Worm (Caenorhabditis elegans): Measurements from ENCODE around the gene zfp-1.

zfp-1 gene

DNA sequence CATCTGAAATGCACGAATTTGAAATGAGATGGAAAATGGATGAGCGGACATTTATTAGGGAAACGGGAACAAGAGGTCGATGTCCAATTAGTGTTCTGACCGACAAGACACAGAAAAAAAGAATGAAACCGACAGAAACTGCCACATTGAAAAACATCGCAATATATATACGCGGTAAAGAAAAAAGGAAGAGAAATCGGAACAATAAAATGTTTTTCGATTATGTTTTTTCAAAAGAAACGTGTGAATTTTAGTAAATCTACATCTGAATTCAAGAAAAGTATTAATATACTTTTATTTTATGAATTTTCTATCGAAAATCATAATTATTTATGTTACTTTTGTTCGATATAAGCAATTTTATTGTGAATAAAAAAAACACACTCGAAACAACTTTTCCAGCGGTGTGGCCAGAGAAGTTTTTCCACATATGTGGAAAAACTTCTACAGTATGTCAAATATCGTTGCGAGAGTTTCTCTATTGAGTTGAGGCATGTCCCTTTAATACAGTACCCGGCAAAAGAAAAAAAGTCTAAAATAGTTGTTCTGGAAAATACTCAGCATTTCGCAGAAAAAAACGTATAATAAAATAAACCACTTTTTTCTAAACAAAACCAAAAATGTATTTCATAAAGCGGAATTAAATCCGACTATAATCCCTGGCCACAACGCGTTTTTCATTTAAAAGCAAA, 39.9 kb downstream of the zfp-1 start, which contains the start of gene F44E2.10:
Gene F44E2.10 (minus strand): TSS at position 51 of the 692 bp plus-strand sequence.
- TF ChIP-seq unc-62 (GFP tag; optimal IDR thresholded peaks at IDR 0.05): no peak

DNA sequence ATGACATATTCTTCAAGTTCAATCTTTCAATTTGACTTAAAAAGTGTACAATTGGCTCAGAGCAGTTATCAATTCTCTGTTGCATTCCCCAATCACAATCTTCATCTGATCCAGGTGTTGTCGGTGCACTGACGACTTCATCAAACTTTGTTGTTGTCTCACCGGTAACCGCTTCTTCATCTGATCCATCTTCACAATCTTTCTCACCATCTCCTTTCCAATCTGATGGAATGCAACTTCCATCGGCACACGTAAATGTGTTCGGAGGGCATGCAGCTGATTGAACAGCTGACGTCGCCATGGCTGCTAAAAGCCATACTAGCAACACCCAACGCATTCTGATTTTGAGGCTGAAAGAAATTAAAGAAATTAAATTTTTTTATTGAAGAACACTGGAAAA, 46.7 kb downstream of the zfp-1 start, which contains the start of gene F44E2.4:
Gene F44E2.4 (minus strand): TSS at position 350 of the 400 bp plus-strand sequence.
- no peak for TF ChIP-seq unc-62 (GFP tag; optimal IDR thresholded peaks at IDR 0.05)

DNA sequence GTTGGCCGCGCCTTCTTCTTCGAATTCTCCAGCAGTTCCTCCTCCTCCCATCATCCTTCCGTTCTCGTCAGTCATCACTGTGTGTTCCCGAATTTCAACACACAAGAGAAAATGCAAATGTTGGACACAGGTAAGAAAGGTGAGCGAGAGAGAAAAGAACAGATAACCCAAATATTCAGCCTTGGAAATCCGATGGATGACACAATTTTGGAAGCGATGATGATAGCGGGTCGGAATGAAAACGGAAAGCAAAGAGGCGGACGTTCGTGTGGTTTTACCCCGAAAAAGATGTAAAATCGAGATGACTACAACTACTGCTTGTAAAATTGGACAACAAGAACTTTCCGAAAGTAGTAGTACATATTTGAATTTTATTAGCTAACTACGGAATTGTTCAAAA, 48.5 kb downstream of the zfp-1 start:
- no peak for TF ChIP-seq unc-62 (GFP tag; optimal IDR thresholded peaks at IDR 0.05)

DNA sequence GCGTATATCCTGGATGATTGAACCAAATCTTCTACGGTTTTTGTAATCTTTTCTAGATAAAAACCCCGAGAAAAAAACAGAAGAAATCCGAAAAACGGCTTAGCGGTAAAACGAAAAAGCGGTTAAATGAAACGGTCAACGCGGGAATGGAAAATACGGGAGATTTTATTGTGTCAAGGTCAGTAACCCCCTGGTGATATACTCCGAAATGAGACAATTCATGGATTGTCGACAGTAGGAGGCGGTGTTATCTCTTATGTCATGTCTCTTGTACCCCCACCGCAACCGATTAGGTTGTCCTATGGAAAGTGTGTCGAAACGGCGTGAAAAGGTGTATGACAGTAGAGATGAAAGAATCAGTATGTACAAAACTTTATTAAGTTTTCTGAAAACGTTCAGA, 52.8 kb downstream of the zfp-1 start:
- TF ChIP-seq unc-62 (GFP tag; optimal IDR thresholded peaks at IDR 0.05): no peak

DNA sequence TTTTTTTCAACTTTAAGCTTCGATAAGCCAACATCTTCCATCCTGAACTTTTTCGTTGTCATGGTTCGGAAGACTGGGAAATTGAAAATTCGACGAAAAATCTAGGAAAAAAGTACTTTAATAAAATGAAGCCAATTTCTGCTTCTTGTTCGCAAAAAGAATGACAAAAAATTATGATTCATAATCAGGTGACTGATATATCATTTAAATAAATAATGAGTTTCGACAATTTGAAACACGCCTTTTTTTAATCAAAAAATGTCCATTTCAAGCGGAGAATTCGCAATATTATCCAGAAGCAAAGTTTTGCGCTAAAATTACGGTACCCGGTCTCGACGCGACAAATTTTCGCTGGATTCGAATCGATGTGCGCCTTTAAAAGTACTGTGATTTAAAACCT, 53.8 kb downstream of the zfp-1 start, which contains the start of gene F44E2.6:
Gene F44E2.6 (minus strand): TSS at position 101 of the 400 bp plus-strand sequence.
- no peak for TF ChIP-seq unc-62 (GFP tag; optimal IDR thresholded peaks at IDR 0.05)

DNA sequence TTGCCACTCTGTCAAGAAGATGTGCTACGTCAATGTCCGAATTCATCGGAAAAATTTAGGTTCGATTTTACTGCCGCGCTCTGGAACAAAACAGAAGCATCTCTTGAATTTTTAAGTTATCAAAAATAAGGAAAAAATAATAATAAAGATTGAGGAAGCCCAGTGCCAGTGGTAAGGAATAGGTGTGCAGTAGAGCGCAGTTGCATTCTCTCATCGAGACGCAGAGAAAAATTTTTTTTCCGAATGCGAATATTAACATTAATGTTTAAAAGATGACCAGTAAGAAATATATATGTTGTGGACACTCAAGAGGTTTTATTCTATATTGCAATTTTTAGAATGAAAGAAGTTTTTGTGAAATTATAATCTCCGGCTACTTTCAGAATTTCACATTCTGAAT, 56.4 kb downstream of the zfp-1 start:
- TF ChIP-seq unc-62 (GFP tag; optimal IDR thresholded peaks at IDR 0.05): no peak

DNA sequence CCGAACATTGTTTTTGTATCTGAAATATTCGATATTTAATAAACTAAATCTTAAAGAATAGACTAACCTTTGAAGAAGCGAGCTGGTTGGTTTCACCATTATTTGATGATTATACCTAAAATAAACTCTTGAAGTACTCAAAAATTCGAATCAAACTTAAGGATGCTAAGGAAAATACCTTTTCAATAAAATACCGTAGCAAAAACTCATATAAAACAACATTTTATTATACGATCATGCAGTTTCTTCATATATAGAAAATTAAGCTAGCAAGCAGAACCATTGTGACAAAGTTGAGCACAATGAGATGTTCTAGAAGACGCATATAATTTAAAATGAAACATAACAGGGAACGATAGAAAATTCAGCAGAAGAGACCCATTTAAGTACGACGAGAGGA, 57.0 kb downstream of the zfp-1 start, which contains the start of gene F44E2.7:
Gene F44E2.7 (minus strand): TSS at position 101 of the 400 bp plus-strand sequence.
- no peak for TF ChIP-seq unc-62 (GFP tag; optimal IDR thresholded peaks at IDR 0.05)

DNA sequence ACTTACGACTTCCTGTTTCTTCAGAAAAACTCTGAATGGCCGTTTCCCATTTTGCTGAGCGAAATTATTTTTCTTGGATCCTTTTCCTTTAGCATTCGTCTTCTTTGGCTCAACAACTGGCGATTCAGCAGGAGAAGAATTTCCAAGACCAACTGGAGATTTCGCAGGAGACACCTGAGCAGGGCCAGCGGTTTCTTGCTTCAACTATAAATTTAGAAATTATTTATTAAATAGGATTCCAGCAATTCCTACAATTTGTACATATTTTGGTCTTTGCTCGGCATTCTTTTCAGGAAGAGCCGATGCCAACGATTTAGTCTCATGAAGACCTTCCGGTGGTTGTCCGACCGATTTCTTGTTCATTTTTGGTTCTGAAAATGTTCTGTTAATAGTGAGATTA, 58.2 kb downstream of the zfp-1 start, which contains the start of gene F44E2.8:
Gene F44E2.8 (minus strand): TSS at position 371 of the 400 bp plus-strand sequence.
- no peak for TF ChIP-seq unc-62 (GFP tag; optimal IDR thresholded peaks at IDR 0.05)

DNA sequence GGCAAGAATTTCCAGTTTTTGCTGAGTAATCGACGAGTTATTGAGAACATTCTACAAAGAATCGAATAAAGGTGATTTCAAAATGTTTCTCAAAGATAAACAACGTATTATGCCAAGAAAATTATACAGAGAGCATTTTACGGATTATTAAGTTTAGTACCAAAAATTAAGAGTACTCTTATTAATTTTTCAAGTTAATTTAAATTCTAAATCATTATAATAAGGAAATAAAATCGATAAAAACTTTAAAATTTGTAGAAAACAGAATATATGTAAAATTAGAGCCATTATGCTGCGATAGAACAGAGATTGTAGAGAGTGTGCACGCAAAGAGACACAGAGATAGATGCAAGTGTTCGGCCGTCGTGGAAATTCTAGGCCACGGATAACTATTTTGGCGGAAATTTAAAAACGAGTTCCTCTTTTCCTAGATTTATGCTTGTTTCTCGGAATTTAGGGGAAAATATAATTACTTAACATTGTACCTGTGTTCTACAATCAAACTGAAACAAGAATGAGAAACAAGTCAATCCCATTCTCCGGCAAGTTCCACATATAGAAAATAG, 59.2 kb downstream of the zfp-1 start, which contains the start of gene F44E2.9:
Gene F44E2.9 (minus strand): TSS at position 51 of the 566 bp plus-strand sequence.
- no peak for TF ChIP-seq unc-62 (GFP tag; optimal IDR thresholded peaks at IDR 0.05)

DNA sequence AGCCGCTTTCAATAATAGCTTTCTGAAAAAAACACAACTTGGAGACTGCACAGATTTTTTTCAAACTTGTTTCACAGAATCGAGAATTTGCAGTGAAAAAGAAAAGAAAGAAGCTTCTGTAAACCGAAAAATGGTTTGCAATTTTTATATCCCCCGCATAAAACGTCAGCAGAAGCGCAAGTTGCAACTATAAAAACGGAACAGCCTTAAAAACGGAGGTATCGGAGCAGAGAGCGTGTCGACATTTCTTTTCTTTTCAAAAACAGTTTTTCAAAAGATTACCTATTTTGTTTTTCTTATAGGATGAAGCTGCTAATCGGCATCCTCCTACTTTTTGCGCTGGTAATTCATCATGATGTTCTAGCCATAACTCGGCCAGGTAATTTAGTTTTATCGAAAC, 60.6 kb downstream of the zfp-1 start, which contains the start of gene plg-1:
Gene plg-1 (plus strand): TSS at position 301 of the 400 bp plus-strand sequence.
- TF ChIP-seq unc-62 (GFP tag; optimal IDR thresholded peaks at IDR 0.05): no peak

Data from whole organism, dauer.